Fruit fly (Drosophila melanogaster): ENCODE data around the gene Pfdn2.

dm6 chr3L:11047877-11048276 is 26.3 kb downstream of the Pfdn2 start:
- TF ChIP-seq CrebA (GFP tag; optimal IDR thresholded peaks at IDR 0.05; ENCODE audit: borderline replicate concordance) (no peak), psq (GFP tag; optimal IDR thresholded peaks at IDR 0.05) (peak; percentile 28), pan (optimal IDR thresholded peaks at IDR 0.05) (no peak), Hr78 (GFP tag; optimal IDR thresholded peaks at IDR 0.05) (no peak), usp (GFP tag; optimal IDR thresholded peaks at IDR 0.05) (no peak), dmrt93B (GFP tag; optimal IDR thresholded peaks at IDR 0.05) (peak; percentile 21), Dif (GFP tag; optimal IDR thresholded peaks at IDR 0.05; ENCODE audit: partially characterized antibody) (no peak), br (GFP tag; optimal IDR thresholded peaks at IDR 0.05) (peak; percentile 73), GATAd (GFP tag; optimal IDR thresholded peaks at IDR 0.05) (no peak), foxo (GFP tag; optimal IDR thresholded peaks at IDR 0.05) (peak in 1 of 2 experiments; percentile 74), OdsH (GFP tag; optimal IDR thresholded peaks at IDR 0.05) (peak; percentile 60)

Data from whole organism, wandering third instar larva.